Fruit fly (Drosophila melanogaster) S2 (cell line): ENCODE data around the gene Sbf.

Experiments
- CG8478 ChIP-seq: fragments of >200 bp; optimal IDR thresholded peaks from 2 replicates; lab custom pipeline; 2018
- CTCF ChIP-seq, 2 experiments: fragments of >200 bp; optimal IDR thresholded peaks; 2 replicates each; lab custom pipeline; 2018

Gene Sbf

dm6 chr3R:11796780-11797179 lies at the start of gene Sbf:
TSS of gene Sbf (minus strand) at chr3R:11796948.
- TF ChIP-seq CG8478 (lab: Kevin White, UChicago) (no peak), CTCF (optimal IDR thresholded peaks at IDR 0.05; lab: Kevin White, UChicago) (no peak)

- no peak for TF ChIP-seq CG8478 (lab: Kevin White, UChicago)
- no peak for TF ChIP-seq CTCF (optimal IDR thresholded peaks at IDR 0.05; lab: Kevin White, UChicago)
Measured at dm6 chr3R:11833406-11833805, 36.7 kb upstream of the Sbf start.

DNA sequence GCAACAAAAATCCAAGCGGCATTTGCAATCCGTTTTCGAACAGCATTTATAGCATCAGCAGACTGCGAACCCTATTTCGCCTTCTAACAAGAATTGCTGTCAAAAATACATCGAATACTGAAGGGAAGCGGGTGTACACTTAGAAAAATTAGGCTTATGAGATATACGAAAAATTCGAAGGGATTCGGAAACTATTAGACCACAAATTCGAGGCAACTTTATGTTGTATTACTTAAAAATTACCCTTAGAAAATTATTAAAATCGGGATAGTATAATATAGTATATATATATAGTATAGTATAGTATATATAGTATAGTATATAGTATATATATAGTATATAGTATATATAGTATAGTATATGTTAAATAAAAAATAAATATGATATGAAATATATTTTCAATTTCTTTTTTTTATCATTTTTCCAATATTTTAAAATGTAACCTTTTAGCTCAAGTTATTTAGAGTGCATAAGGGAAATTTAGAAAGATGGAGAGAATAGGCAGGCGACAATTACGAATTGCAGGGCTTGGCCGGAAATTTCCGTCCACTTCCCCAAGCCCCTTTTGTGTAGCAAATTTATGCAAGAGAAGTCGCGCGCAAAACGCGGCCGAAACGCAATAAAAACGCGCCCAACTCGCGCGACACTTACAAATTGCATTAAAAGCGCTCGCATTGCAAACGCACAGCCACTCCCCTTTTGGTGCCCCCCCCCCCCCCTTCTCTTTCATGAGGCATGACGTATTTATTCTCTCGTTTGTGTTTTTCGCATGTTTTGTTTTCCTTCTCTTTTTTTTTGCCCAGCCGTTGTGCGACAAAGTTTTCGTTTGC lies 34.2 kb upstream of the Sbf start:
- TF ChIP-seq CTCF (optimal IDR thresholded peaks at IDR 0.05; lab: Kevin White, UChicago) (no peak), CG8478 (lab: Kevin White, UChicago) (no peak)

- TF ChIP-seq CTCF (optimal IDR thresholded peaks at IDR 0.05; lab: Kevin White, UChicago) (peak in 1 of 2 experiments; percentile 5), CG8478 (lab: Kevin White, UChicago) (no peak)
Measured at dm6 chr3R:11822266-11822665, 25.5 kb upstream of the Sbf start, which contains the start of gene Kyat. TSS of gene Kyat (minus strand) at chr3R:11822493.

dm6 chr3R:11821800-11822199 lies 25.1 kb upstream of the Sbf start:
- TF ChIP-seq CG8478 (lab: Kevin White, UChicago) (no peak), CTCF (optimal IDR thresholded peaks at IDR 0.05; lab: Kevin White, UChicago) (no peak)

- TF ChIP-seq CG8478 (lab: Kevin White, UChicago), result no peak
- no peak for TF ChIP-seq CTCF (optimal IDR thresholded peaks at IDR 0.05; lab: Kevin White, UChicago)
Measured at dm6 chr3R:11820148-11820547, 23.4 kb upstream of the Sbf start.

DNA sequence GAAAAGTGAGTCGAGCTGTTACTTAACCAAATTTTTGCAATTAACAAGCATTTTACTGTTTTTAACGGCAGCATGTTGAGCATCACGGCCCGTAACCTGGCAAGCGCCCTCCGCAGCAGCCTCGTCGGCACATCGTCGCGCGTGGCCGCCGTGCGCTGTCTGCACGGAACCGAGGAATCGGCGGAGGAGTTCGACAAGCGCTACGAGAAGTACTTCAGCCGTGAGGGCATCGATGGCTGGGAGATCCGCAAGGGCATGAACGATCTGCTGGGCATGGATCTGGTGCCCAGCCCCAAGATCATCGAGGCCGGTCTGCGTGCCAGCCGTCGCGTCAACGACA lies 22.9 kb upstream of the Sbf start:
- TF ChIP-seq CG8478 (lab: Kevin White, UChicago) (no peak), CTCF (optimal IDR thresholded peaks at IDR 0.05; lab: Kevin White, UChicago) (no peak)

- TF ChIP-seq CG8478 (lab: Kevin White, UChicago), result no peak
- no peak for TF ChIP-seq CTCF (optimal IDR thresholded peaks at IDR 0.05; lab: Kevin White, UChicago)
Measured at dm6 chr3R:11818930-11819639, 22.3 kb upstream of the Sbf start, which contains the start of the genes COX5A and glo. TSS of gene COX5A (plus strand) at chr3R:11819359. TSS of gene glo (minus strand) at chr3R:11819420.

dm6 chr3R:11812881-11813466 lies 16.2 kb upstream of the Sbf start, which contains the start of gene ClC-a:
TSS of gene ClC-a (minus strand) at chr3R:11813207.
- TF ChIP-seq CTCF (optimal IDR thresholded peaks at IDR 0.05; lab: Kevin White, UChicago) (no peak), CG8478 (lab: Kevin White, UChicago) (no peak)

- no peak for TF ChIP-seq CG8478 (lab: Kevin White, UChicago)
- no peak for TF ChIP-seq CTCF (optimal IDR thresholded peaks at IDR 0.05; lab: Kevin White, UChicago)
Measured at dm6 chr3R:11812479-11812878, 15.7 kb upstream of the Sbf start.

DNA sequence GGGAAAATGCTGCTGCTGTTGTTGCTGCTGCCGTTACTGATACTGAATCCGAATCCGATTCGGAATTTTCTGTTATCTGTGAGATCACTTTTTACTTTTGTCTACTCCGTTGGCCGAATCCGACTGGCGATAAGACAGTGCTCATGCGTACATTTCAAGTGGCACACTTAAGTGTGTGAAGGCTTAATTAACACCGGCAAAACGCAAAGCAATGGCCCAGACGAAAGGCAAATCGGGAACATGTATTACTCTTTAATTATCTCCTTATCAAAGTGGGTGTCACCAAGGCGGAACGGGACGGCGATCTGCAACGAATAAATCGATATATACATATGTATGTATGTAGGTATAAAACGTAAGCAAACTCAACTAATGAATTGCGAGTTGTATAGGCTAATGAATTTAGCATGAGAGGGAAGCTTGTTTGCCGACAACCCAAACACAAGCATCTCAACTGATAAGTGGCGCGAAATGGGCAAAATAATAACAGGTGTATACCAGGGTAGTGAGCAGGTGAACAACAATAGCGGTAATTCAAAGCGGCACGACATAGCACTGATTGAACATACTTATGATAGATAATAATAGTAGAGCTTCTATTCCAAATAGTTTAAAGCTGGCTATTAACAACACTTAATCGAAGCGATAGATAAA lies 14.2 kb upstream of the Sbf start:
- no peak for TF ChIP-seq CG8478 (lab: Kevin White, UChicago)
- TF ChIP-seq CTCF (optimal IDR thresholded peaks at IDR 0.05; lab: Kevin White, UChicago), result no peak

DNA sequence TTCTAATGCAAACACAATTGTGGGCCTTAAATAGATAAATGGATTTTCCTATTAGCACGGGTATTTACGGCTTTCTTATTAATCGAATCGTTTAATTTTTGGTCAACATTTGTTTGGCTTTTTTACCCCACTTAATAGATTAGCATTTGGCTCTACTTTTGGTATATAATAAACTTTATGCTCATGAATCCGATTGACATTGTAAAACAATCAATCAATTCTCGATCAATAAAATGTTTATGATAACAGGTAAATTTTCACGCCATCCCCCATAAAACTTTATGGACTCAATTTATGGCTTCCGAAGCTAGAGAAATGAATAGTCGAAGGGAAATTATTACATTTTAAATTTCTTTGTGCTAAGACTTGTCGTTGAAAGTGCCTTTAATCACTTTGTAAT lies 12.9 kb upstream of the Sbf start:
- TF ChIP-seq CTCF (optimal IDR thresholded peaks at IDR 0.05; lab: Kevin White, UChicago) (no peak), CG8478 (lab: Kevin White, UChicago) (no peak)

- TF ChIP-seq CTCF (optimal IDR thresholded peaks at IDR 0.05; lab: Kevin White, UChicago) (no peak), CG8478 (lab: Kevin White, UChicago) (no peak)
Measured at dm6 chr3R:11807641-11808040, 10.9 kb upstream of the Sbf start.

DNA sequence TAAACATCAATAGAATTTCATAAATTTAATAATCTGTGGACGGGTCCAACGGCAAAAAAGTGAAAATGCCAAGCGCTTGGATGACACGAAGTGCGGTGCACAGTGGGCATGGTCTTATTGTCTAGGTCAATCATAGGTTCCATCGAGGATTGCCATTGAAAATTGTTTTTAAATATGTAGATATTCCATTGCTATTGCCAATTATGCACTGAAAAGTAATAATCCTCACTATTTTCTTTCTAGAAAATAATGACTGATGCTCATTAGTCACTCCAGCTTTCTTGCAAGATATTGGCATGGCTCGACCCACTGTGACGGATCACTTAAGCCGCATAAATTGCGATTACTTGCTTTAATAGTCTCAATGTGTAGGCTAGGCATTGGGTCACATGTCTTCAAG lies 10.0 kb upstream of the Sbf start:
- no peak for TF ChIP-seq CG8478 (lab: Kevin White, UChicago)
- TF ChIP-seq CTCF (optimal IDR thresholded peaks at IDR 0.05; lab: Kevin White, UChicago), result no peak
